Fruit fly (Drosophila melanogaster) whole organism, embryonic: ENCODE results near the gene Or83a.

ENCODE experiments used
- Atf3 ChIP-seq: fragments of 200-800 bp; sonication (Bioruptor generic); optimal IDR thresholded peaks from 3 replicates; lab custom pipeline; 2016; ENCODE audit warnings: missing biosample characterization, missing genetic modification characterization
- B-H1 ChIP-seq: fragments of 200-800 bp; sonication (Bioruptor generic); IDR thresholded peaks from 3 replicates; pipeline ENCODE4 v1.3.6; 2022; ENCODE audit warnings: missing biosample characterization, missing genetic modification characterization
- CG10321 ChIP-seq: fragments of 200-800 bp; sonication (Bioruptor generic); IDR thresholded peaks from 2 replicates; pipeline ENCODE4 v1.3.6; 2022; ENCODE audit warnings: missing biosample characterization, missing genetic modification characterization
- CG10565 ChIP-seq: fragments of 200-800 bp; sonication (Bioruptor generic); optimal IDR thresholded peaks from 3 replicates; lab custom pipeline; 2016; ENCODE audit warnings: missing biosample characterization, mild to moderate bottlenecking, missing genetic modification characterization
- CG11247 ChIP-seq: fragments of 200-800 bp; sonication (Bioruptor generic); IDR thresholded peaks from 2 replicates; pipeline ENCODE4 v1.3.6; 2022; ENCODE audit warnings: missing biosample characterization, missing genetic modification characterization
- CG13123 ChIP-seq: fragments of 200-800 bp; sonication (Bioruptor generic); optimal IDR thresholded peaks from 2 replicates; lab custom pipeline; 2016; ENCODE audit warnings: missing biosample characterization, missing genetic modification characterization
- CG13296 ChIP-seq: fragments of 200-800 bp; sonication (Bioruptor generic); optimal IDR thresholded peaks from 3 replicates; lab custom pipeline; 2018; ENCODE audit warnings: missing biosample characterization, mild to moderate bottlenecking, missing genetic modification characterization
- CG15696 ChIP-seq: fragments of 200-800 bp; sonication (Bioruptor generic); optimal IDR thresholded peaks from 2 replicates; lab custom pipeline; 2019; ENCODE audit warnings: missing biosample characterization, mild to moderate bottlenecking, missing genetic modification characterization, moderate library complexity
- CG16863 ChIP-seq: fragments of 200-800 bp; sonication (Bioruptor generic); optimal IDR thresholded peaks from 3 replicates; lab custom pipeline; 2016; ENCODE audit warnings: missing biosample characterization, missing genetic modification characterization
- CG17186 ChIP-seq: fragments of 200-800 bp; sonication (Bioruptor generic); optimal IDR thresholded peaks from 3 replicates; lab custom pipeline; 2017; ENCODE audit warnings: missing biosample characterization, missing genetic modification reagents, missing genetic modification characterization
- CG2199 ChIP-seq: fragments of 200-800 bp; sonication (Bioruptor generic); IDR thresholded peaks from 3 replicates; pipeline ENCODE4 v1.3.6; 2022; ENCODE audit warnings: missing biosample characterization, missing genetic modification characterization
- CG2712 ChIP-seq: fragments of 200-800 bp; optimal IDR thresholded peaks from 3 replicates; lab custom pipeline; 2019; ENCODE audit warnings: missing biosample characterization, mild to moderate bottlenecking, missing genetic modification characterization, moderate library complexity
- CG3163 ChIP-seq: fragments of 200-800 bp; sonication (Bioruptor generic); optimal IDR thresholded peaks from 3 replicates; lab custom pipeline; 2016; ENCODE audit warnings: missing biosample characterization, missing genetic modification characterization
- CG34224 ChIP-seq: fragments of 200-800 bp; sonication (Bioruptor generic); IDR thresholded peaks from 3 replicates; pipeline ENCODE4 v1.3.6; 2022; ENCODE audit warnings: missing biosample characterization, missing genetic modification characterization; ENCODE audit not compliant: partially characterized antibody
- CG42726 ChIP-seq: fragments of 200-800 bp; sonication (Bioruptor generic); IDR thresholded peaks from 2 replicates; pipeline ENCODE4 v1.3.6; 2022; ENCODE audit warnings: missing biosample characterization, missing genetic modification characterization; ENCODE audit not compliant: partially characterized antibody
- CG6254 ChIP-seq: fragments of 200-800 bp; sonication (Bioruptor generic); optimal IDR thresholded peaks from 3 replicates; lab custom pipeline; 2017; ENCODE audit warnings: mild to moderate bottlenecking, missing biosample characterization, missing genetic modification reagents, missing genetic modification characterization
- CG6654 ChIP-seq: fragments of 200-800 bp; sonication (Bioruptor generic); optimal IDR thresholded peaks from 2 replicates; lab custom pipeline; 2017; ENCODE audit warnings: missing biosample characterization, mild to moderate bottlenecking, missing genetic modification characterization
- CG7928 ChIP-seq: fragments of 200-800 bp; sonication (Bioruptor generic); optimal IDR thresholded peaks from 2 replicates; lab custom pipeline; 2017; ENCODE audit warnings: missing biosample characterization, mild to moderate bottlenecking, missing genetic modification characterization
- CG8290 ChIP-seq, 3 experiments: fragments of 200-800 bp; sonication (Bioruptor generic); optimal IDR thresholded peaks; 2 replicates each; lab custom pipeline; 2016 to 2019; ENCODE audit warnings: missing biosample characterization in 3 of 3, missing genetic modification characterization in 3 of 3, mild to moderate bottlenecking in 2 of 3, moderate library complexity in 1 of 3
- CG8944 ChIP-seq: fragments of 200-800 bp; sonication (Bioruptor generic); optimal IDR thresholded peaks from 3 replicates; lab custom pipeline; 2016; ENCODE audit warnings: missing biosample characterization, missing genetic modification characterization
- Ets65A ChIP-seq: fragments of 200-800 bp; sonication (Bioruptor generic); peaks from one replicate; lab custom pipeline; 2016; ENCODE audit warnings: missing biosample characterization, missing genetic modification characterization
- Ets97D ChIP-seq: fragments of 200-800 bp; sonication (Bioruptor generic); optimal IDR thresholded peaks from 3 replicates; lab custom pipeline; 2016; ENCODE audit warnings: missing biosample characterization, missing genetic modification characterization
- H2.0 ChIP-seq: fragments of 200-800 bp; sonication (Bioruptor generic); IDR thresholded peaks from 2 replicates; pipeline ENCODE4 v1.3.6; 2022; ENCODE audit warnings: missing biosample characterization, missing genetic modification characterization
- HHEX ChIP-seq: fragments of 200-800 bp; sonication (Bioruptor generic); optimal IDR thresholded peaks from 3 replicates; lab custom pipeline; 2017; ENCODE audit warnings: missing biosample characterization, mild to moderate bottlenecking, missing genetic modification characterization, missing genetic modification reagents
- Hand ChIP-seq: fragments of 200-800 bp; sonication (Bioruptor generic); optimal IDR thresholded peaks from 2 replicates; lab custom pipeline; 2017; ENCODE audit warnings: mild to moderate bottlenecking, missing biosample characterization, missing genetic modification reagents, missing genetic modification characterization
- Lim3 ChIP-seq: fragments of 200-800 bp; sonication (Bioruptor generic); IDR thresholded peaks from 2 replicates; pipeline ENCODE4 v1.3.6; 2022; ENCODE audit warnings: missing biosample characterization, missing genetic modification characterization
- NC2α ChIP-seq: fragments of 200-800 bp; sonication (Bioruptor generic); optimal IDR thresholded peaks from 2 replicates; lab custom pipeline; 2016; ENCODE audit warnings: missing biosample characterization, missing genetic modification characterization
- NFAT ChIP-seq: fragments of 200-800 bp; sonication (Bioruptor generic); IDR thresholded peaks from 2 replicates; pipeline ENCODE4 v1.3.6; 2022; ENCODE audit warnings: missing biosample characterization, missing genetic modification characterization
- Oli ChIP-seq: fragments of 200-800 bp; sonication (Bioruptor generic); optimal IDR thresholded peaks from 2 replicates; lab custom pipeline; 2018; ENCODE audit warnings: missing biosample characterization, mild to moderate bottlenecking, missing genetic modification characterization, moderate library complexity
- Optix ChIP-seq: fragments of 200-800 bp; sonication (Bioruptor generic); IDR thresholded peaks from 3 replicates; pipeline ENCODE4 v1.3.6; 2022; ENCODE audit warnings: missing biosample characterization, missing genetic modification characterization
- Stat92E ChIP-seq, 3 experiments: fragments of >200 bp in 2 of 3; fragments of 200-800 bp in 1 of 3; sonication (Bioruptor generic) in 1 of 3; optimal IDR thresholded peaks; 2 replicates each; lab custom pipeline; 2017 to 2019; ENCODE audit warnings: missing biosample characterization in 3 of 3, missing genetic modification characterization in 3 of 3, mild to moderate bottlenecking in 1 of 3, moderate library complexity in 1 of 3
- al ChIP-seq: fragments of 200-800 bp; sonication (Bioruptor generic); IDR thresholded peaks from 2 replicates; pipeline ENCODE4 v1.3.6; 2022; ENCODE audit warnings: missing biosample characterization, missing genetic modification characterization
- aop ChIP-seq: fragments of 200-800 bp; sonication (Bioruptor generic); IDR thresholded peaks from 2 replicates; pipeline ENCODE4 v1.3.6; 2022; ENCODE audit warnings: missing biosample characterization, missing genetic modification characterization
- ap ChIP-seq: fragments of 200-800 bp; sonication (Bioruptor generic); IDR thresholded peaks from 2 replicates; pipeline ENCODE4 v1.3.6; 2022; ENCODE audit warnings: missing biosample characterization, missing genetic modification characterization
- btn ChIP-seq: fragments of 200-800 bp; sonication (Bioruptor generic); optimal IDR thresholded peaks from 2 replicates; lab custom pipeline; 2016; ENCODE audit warnings: missing biosample characterization, missing genetic modification characterization
- chif ChIP-seq, 2 experiments: fragments of 200-800 bp; sonication (Bioruptor generic); optimal IDR thresholded peaks; 3 replicates each; lab custom pipeline; 2016; ENCODE audit warnings: missing biosample characterization in 2 of 2, missing genetic modification characterization in 2 of 2
- gsb ChIP-seq: fragments of 200-800 bp; sonication (Bioruptor generic); IDR thresholded peaks from 2 replicates; pipeline ENCODE4 v1.3.6; 2022; ENCODE audit warnings: missing biosample characterization, missing genetic modification characterization
- gt ChIP-seq: fragments of 200-800 bp; sonication (Bioruptor generic); IDR thresholded peaks from 2 replicates; pipeline ENCODE4 v1.3.6; 2022; ENCODE audit warnings: missing biosample characterization, missing genetic modification characterization
- klu ChIP-seq: fragments of 200-800 bp; sonication (Bioruptor generic); IDR thresholded peaks from 2 replicates; pipeline ENCODE4 v1.3.6; 2022; ENCODE audit warnings: missing biosample characterization, missing genetic modification characterization
- pan ChIP-seq, 4 experiments: fragments of >200 bp in 3 of 4; fragments of 200-800 bp in 1 of 4; sonication (Bioruptor generic) in 1 of 4; optimal IDR thresholded peaks in 3 of 4; IDR thresholded peaks in 1 of 4; 2 replicates each; pipeline versions ENCODE4 v1.3.6 to Lab custom; 2017 to 2022; ENCODE audit warnings: missing biosample characterization in 2 of 4, missing genetic modification characterization in 2 of 4, mixed read lengths in 1 of 4
- row ChIP-seq: fragments of 200-800 bp; sonication (Bioruptor generic); IDR thresholded peaks from 3 replicates; pipeline ENCODE4 v1.3.6; 2022; ENCODE audit warnings: missing biosample characterization, missing genetic modification characterization
- slou ChIP-seq: fragments of 200-800 bp; sonication (Bioruptor generic); optimal IDR thresholded peaks from 3 replicates; lab custom pipeline; 2016; ENCODE audit warnings: missing biosample characterization, missing genetic modification characterization
- sug ChIP-seq: fragments of 200-800 bp; optimal IDR thresholded peaks from 2 replicates; lab custom pipeline; 2019; ENCODE audit warnings: missing biosample characterization, mild to moderate bottlenecking, missing genetic modification characterization, moderate library complexity
- tin ChIP-seq: fragments of 200-800 bp; sonication (Bioruptor generic); optimal IDR thresholded peaks from 3 replicates; lab custom pipeline; 2016; ENCODE audit warnings: missing biosample characterization, missing genetic modification characterization
- tio ChIP-seq: fragments of 200-800 bp; sonication (Bioruptor generic); optimal IDR thresholded peaks from 2 replicates; lab custom pipeline; 2017; ENCODE audit warnings: missing biosample characterization, missing genetic modification characterization, inconsistent platforms
- tll ChIP-seq, 2 experiments: fragments of 200-800 bp in 1 of 2; fragments of >200 bp in 1 of 2; sonication (Bioruptor generic) in 1 of 2; optimal IDR thresholded peaks; 2 replicates each; lab custom pipeline; 2017 to 2019; ENCODE audit warnings: missing biosample characterization in 2 of 2, missing genetic modification characterization in 2 of 2, mild to moderate bottlenecking in 1 of 2, moderate library complexity in 1 of 2
- tx ChIP-seq: fragments of 200-800 bp; sonication (Bioruptor generic); optimal IDR thresholded peaks from 2 replicates; lab custom pipeline; 2016; ENCODE audit warnings: missing biosample characterization, missing genetic modification characterization
- unpg ChIP-seq: fragments of 200-800 bp; sonication (Bioruptor generic); optimal IDR thresholded peaks from 3 replicates; lab custom pipeline; 2018; ENCODE audit warnings: missing biosample characterization, mild to moderate bottlenecking, missing genetic modification characterization, moderate library complexity
- vnd ChIP-seq: fragments of 200-800 bp; sonication (Bioruptor generic); IDR thresholded peaks from 3 replicates; pipeline ENCODE4 v1.3.6; 2022; ENCODE audit warnings: missing biosample characterization, missing genetic modification characterization; ENCODE audit not compliant: partially characterized antibody
- zfh1 ChIP-seq: fragments of 200-800 bp; sonication (Bioruptor generic); IDR thresholded peaks from 3 replicates; pipeline ENCODE4 v1.3.6; 2022; ENCODE audit warnings: missing biosample characterization, missing genetic modification characterization
- zfh2 ChIP-seq: fragments of 200-800 bp; sonication (Bioruptor generic); optimal IDR thresholded peaks from 2 replicates; lab custom pipeline; 2016; ENCODE audit warnings: missing biosample characterization, missing genetic modification characterization

Gene Or83a

DNA sequence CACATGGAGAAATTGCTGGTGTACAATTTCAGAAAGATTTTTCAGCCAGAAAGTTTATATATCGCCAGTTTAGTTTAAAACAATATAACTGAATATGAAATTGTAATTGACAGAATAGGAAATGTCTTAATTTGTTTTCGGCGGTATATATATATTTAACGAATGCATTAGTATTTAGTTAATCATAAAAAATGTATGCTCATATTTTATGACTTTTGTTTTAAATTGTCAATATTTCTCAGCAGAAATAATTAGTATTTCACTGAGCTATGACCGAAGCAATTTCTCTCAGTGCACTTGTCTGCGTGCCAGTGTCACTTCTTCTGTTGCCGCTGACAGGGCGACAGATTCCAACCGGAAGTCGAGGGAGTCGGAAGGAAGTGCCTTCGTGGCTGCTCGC lies 14.0 kb upstream of the Or83a start (continued):
- TF ChIP-seq B-H1 (GFP tag; lab: Robert Waterston, UW) = no peak
- TF ChIP-seq btn = no peak
- no peak for TF ChIP-seq vnd
- TF ChIP-seq ap (GFP tag; lab: Robert Waterston, UW) = no peak
- TF ChIP-seq CG3163 (GFP tag; lab: Kevin White, UChicago) = no peak
- TF ChIP-seq NFAT = no peak
- no peak for TF ChIP-seq H2.0 (GFP tag; lab: Robert Waterston, UW)
- TF ChIP-seq CG10321 (GFP tag; lab: Robert Waterston, UW) = no peak
- TF ChIP-seq Hand (GFP tag; lab: Kevin White, UChicago) = peak; percentile 62
- peak; percentile 46 for TF ChIP-seq row (GFP tag; lab: Robert Waterston, UW)
- TF ChIP-seq CG8290 (GFP tag; optimal IDR thresholded peaks at IDR 0.05; lab: Kevin White, UChicago) = no peak
- no peak for TF ChIP-seq CG8290 (tag; optimal IDR thresholded peaks at IDR 0.05; lab: Kevin White, UChicago)
- no peak for TF ChIP-seq CG13123 (GFP tag; lab: Kevin White, UChicago)
- no peak for TF ChIP-seq CG7928 (GFP tag; lab: Kevin White, UChicago)
- TF ChIP-seq zfh1 (GFP tag; lab: Robert Waterston, UW) = no peak
- no peak for TF ChIP-seq CG17186 (GFP tag; lab: Kevin White, UChicago)
- no peak for TF ChIP-seq CG42726 (GFP tag; lab: Robert Waterston, UW)
- TF ChIP-seq tll (GFP tag; optimal IDR thresholded peaks at IDR 0.05; lab: Kevin White, UChicago) = no peak
- TF ChIP-seq Optix (GFP tag; lab: Robert Waterston, UW) = no peak
- TF ChIP-seq gsb = no peak
- TF ChIP-seq tin (GFP tag; lab: Kevin White, UChicago) = peak; percentile 4
- TF ChIP-seq unpg (GFP tag; lab: Kevin White, UChicago) = no peak
- TF ChIP-seq tx (GFP tag; lab: Kevin White, UChicago) = no peak
- no peak for TF ChIP-seq sug (tag; lab: Kevin White, UChicago)
- no peak for TF ChIP-seq Ets97D (GFP tag; lab: Kevin White, UChicago)
- no peak for TF ChIP-seq Stat92E (GFP tag; optimal IDR thresholded peaks at IDR 0.05; lab: Kevin White, UChicago)
- no peak for TF ChIP-seq Atf3 (GFP tag; lab: Kevin White, UChicago)
- TF ChIP-seq CG8944 (GFP tag; lab: Kevin White, UChicago) = no peak
- TF ChIP-seq CG16863 (GFP tag; lab: Kevin White, UChicago) = no peak
- TF ChIP-seq chif (GFP tag; optimal IDR thresholded peaks at IDR 0.05; lab: Kevin White, UChicago) = no peak
- no peak for TF ChIP-seq Ets65A (GFP tag; lab: Kevin White, UChicago)
- peak; percentile 35 for TF ChIP-seq tio (GFP tag; lab: Kevin White, UChicago)
- no peak for TF ChIP-seq pan (optimal IDR thresholded peaks at IDR 0.05; lab: Kevin White, UChicago)
- peak in 1 of 2 experiments; percentile 46 for TF ChIP-seq pan (GFP tag; optimal IDR thresholded peaks at IDR 0.05 in 1 of 2, IDR thresholded peaks at IDR 0.05 in 1 of 2)
- TF ChIP-seq CG6254 (GFP tag; lab: Kevin White, UChicago) = no peak
- TF ChIP-seq zfh2 = peak; percentile 20
- no peak for TF ChIP-seq aop (GFP tag; lab: Robert Waterston, UW)
- no peak for TF ChIP-seq CG2199 (GFP tag; lab: Robert Waterston, UW)
- TF ChIP-seq Lim3 = no peak
- TF ChIP-seq HHEX (GFP tag; lab: Kevin White, UChicago) = peak; percentile 47
- TF ChIP-seq CG15696 = peak; percentile 16
- TF ChIP-seq gt (GFP tag; lab: Robert Waterston, UW) = no peak
- no peak for TF ChIP-seq CG6654
- peak; percentile 58 for TF ChIP-seq CG2712 (tag; lab: Kevin White, UChicago)
- no peak for TF ChIP-seq NC2α (GFP tag; lab: Kevin White, UChicago)
- TF ChIP-seq CG13296 (GFP tag; lab: Kevin White, UChicago) = peak; percentile 63
- TF ChIP-seq CG10565 (GFP tag; lab: Kevin White, UChicago) = no peak
- no peak for TF ChIP-seq CG11247
- TF ChIP-seq al (GFP tag; lab: Robert Waterston, UW) = no peak
- no peak for TF ChIP-seq CG34224
- TF ChIP-seq slou (GFP tag; lab: Kevin White, UChicago) = no peak
- TF ChIP-seq Oli (tag; lab: Kevin White, UChicago) = peak; percentile 46
- no peak for TF ChIP-seq klu (GFP tag; lab: Robert Waterston, UW)
